Fruit fly (Drosophila melanogaster) whole organism, prepupa: ENCODE data around the gene CG42716.
A peak's percentile ranks its signal among the peaks of the same experiment; 100 is the strongest.

ENCODE experiments used
- CG8319 ChIP-seq: fragments of 200-800 bp; sonication (Bioruptor generic); optimal IDR thresholded peaks from 3 replicates; lab custom pipeline; 2016; ENCODE audit warnings: missing biosample characterization, missing genetic modification characterization
- Hr4 ChIP-seq: fragments of 200-800 bp; sonication (Bioruptor generic); optimal IDR thresholded peaks from 3 replicates; lab custom pipeline; 2016; ENCODE audit warnings: missing biosample characterization, missing genetic modification characterization
- Lpt ChIP-seq: fragments of 200-800 bp; sonication (Bioruptor generic); optimal IDR thresholded peaks from 3 replicates; lab custom pipeline; 2016; ENCODE audit warnings: missing biosample characterization, missing genetic modification characterization
- Sox102F ChIP-seq: fragments of 200-800 bp; sonication (Bioruptor generic); optimal IDR thresholded peaks from 2 replicates; lab custom pipeline; 2016; ENCODE audit warnings: missing biosample characterization, mild to moderate bottlenecking, missing genetic modification characterization
- acj6 ChIP-seq: fragments of 200-800 bp; sonication (Bioruptor generic); optimal IDR thresholded peaks from 3 replicates; lab custom pipeline; 2016; ENCODE audit warnings: missing biosample characterization, missing genetic modification characterization
- fkh ChIP-seq: fragments of 200-800 bp; sonication (Bioruptor generic); optimal IDR thresholded peaks from 3 replicates; lab custom pipeline; 2017; ENCODE audit warnings: missing biosample characterization, mild to moderate bottlenecking, missing genetic modification characterization, moderate library complexity
- pdm3 ChIP-seq: fragments of 200-800 bp; sonication (Bioruptor generic); optimal IDR thresholded peaks from 3 replicates; lab custom pipeline; 2016; ENCODE audit warnings: missing biosample characterization, missing genetic modification characterization
- vri ChIP-seq: fragments of 200-800 bp; sonication (Bioruptor generic); optimal IDR thresholded peaks from 3 replicates; lab custom pipeline; 2016; ENCODE audit warnings: missing biosample characterization, mild to moderate bottlenecking, missing genetic modification characterization

DNA sequence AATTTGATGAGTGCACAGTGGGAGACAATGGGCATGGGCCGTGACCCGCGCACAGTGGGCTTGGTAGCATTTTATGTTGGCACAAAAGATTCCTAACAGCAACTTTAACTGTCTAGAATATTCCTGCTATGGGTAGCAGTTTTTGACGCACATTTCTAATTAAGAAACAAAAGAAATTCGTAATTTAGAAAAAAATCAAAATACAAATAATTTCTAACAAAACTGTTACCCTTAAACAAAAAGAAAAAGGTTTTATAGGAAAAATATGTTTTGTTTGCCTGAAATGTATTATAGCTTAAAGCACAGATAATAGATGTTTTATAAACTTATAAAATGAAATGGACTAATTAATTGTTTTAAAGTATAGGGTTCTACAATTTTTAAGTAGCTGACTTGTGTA, 16.7 kb upstream of the CG42716 start:
- no peak for TF ChIP-seq fkh (GFP tag; lab: Kevin White, UChicago)
- no peak for TF ChIP-seq vri
- TF ChIP-seq Sox102F (GFP tag; lab: Kevin White, UChicago), result no peak
- TF ChIP-seq Lpt, result no peak
- no peak for TF ChIP-seq pdm3 (GFP tag; lab: Kevin White, UChicago)
- TF ChIP-seq acj6, result peak; percentile 22
- TF ChIP-seq CG8319 (GFP tag; lab: Kevin White, UChicago), result no peak
- TF ChIP-seq Hr4 (GFP tag; lab: Kevin White, UChicago), result no peak
